Worm (Caenorhabditis elegans) whole organism, L4/young adult: ENCODE measurements around the gene srh-148.

Experiments
- W03F9.2 ChIP-seq: fragments of 150-350 bp; optimal IDR thresholded peaks from 2 replicates; lab custom pipeline; 2014; ENCODE audit warnings: missing biosample characterization, missing genetic modification characterization
- him-1 ChIP-seq: sonication (generic microtip); optimal IDR thresholded peaks from 2 replicates; lab custom pipeline; 2016; ENCODE audit warnings: missing genotype, missing genetic modification reagents, missing genetic modification characterization, missing compliant biosample characterization

- no peak for TF ChIP-seq him-1 (tag; lab: Kevin White, UChicago)
- no peak for TF ChIP-seq W03F9.2 (tag; lab: Kevin White, UChicago)
Measured at ce11 chrV:15821398-15821797, 36.8 kb downstream of the srh-148 start, which contains the start of gene srbc-49.
